Worm (Caenorhabditis elegans) whole organism, L4 larva: ENCODE data around the gene exc-1.

ENCODE experiments used
- ama-1 ChIP-seq: fragments of 150-350 bp; optimal IDR thresholded peaks from 2 replicates; lab custom pipeline; 2014; ENCODE audit warnings: inconsistent platforms, mixed read lengths
- ceh-32 ChIP-seq: sonication (generic microtip); optimal IDR thresholded peaks from 2 replicates; lab custom pipeline; 2016; ENCODE audit warnings: mild to moderate bottlenecking, missing genetic modification characterization, missing compliant biosample characterization; ENCODE audit not compliant: poor library complexity
- nhr-25 ChIP-seq: sonication (generic microtip); optimal IDR thresholded peaks from 2 replicates; lab custom pipeline; 2017; ENCODE audit warnings: missing genetic modification characterization, mild to moderate bottlenecking, missing compliant biosample characterization, antibody characterized with exemption, moderate library complexity, borderline replicate concordance; ENCODE audit not compliant: insufficient read depth
- saeg-2 ChIP-seq: fragments of 200-800 bp; sonication (Bioruptor generic); IDR thresholded peaks from 2 replicates; pipeline ENCODE4 v1.3.6; 2022; ENCODE audit warnings: missing genetic modification reagents, missing genetic modification characterization, missing compliant biosample characterization

ce11 chrX:15492759-15493158 lies 15.6 kb upstream of the exc-1 start:
- TF ChIP-seq ama-1 (lab: Kevin White, UChicago) (peak; percentile 4), nhr-25 (tag; lab: Kevin White, UChicago) (peak; percentile 41), ceh-32 (tag; lab: Kevin White, UChicago) (no peak), saeg-2 (GFP tag; lab: Robert Waterston, UW) (peak; percentile 84)
